Fruit fly (Drosophila melanogaster) whole organism, prepupa: ENCODE data around the gene CCHa2.

Source experiments
- CG6276 ChIP-seq: fragments of 200-800 bp; sonication (Bioruptor generic); optimal IDR thresholded peaks from 2 replicates; lab custom pipeline; 2017; ENCODE audit warnings: missing biosample characterization, mild to moderate bottlenecking, missing genetic modification characterization
- CG6792 ChIP-seq: fragments of 200-800 bp; sonication (Bioruptor generic); optimal IDR thresholded peaks from 3 replicates; lab custom pipeline; 2016; ENCODE audit warnings: missing biosample characterization, missing genetic modification characterization
- CG8119 ChIP-seq: fragments of 200-800 bp; sonication (Bioruptor generic); IDR thresholded peaks from 3 replicates; pipeline ENCODE4 v1.3.6; 2022; ENCODE audit warnings: missing biosample characterization, missing genetic modification characterization
- CG8319 ChIP-seq: fragments of 200-800 bp; sonication (Bioruptor generic); optimal IDR thresholded peaks from 3 replicates; lab custom pipeline; 2016; ENCODE audit warnings: missing biosample characterization, missing genetic modification characterization
- Eip75B ChIP-seq: fragments of 200-800 bp; sonication (Bioruptor generic); optimal IDR thresholded peaks from 3 replicates; lab custom pipeline; 2016; ENCODE audit warnings: missing biosample characterization, missing genetic modification characterization
- Ets96B ChIP-seq: fragments of 200-800 bp; optimal IDR thresholded peaks from 2 replicates; lab custom pipeline; 2019; ENCODE audit warnings: missing biosample characterization, mild to moderate bottlenecking, missing genetic modification characterization, moderate library complexity
- Sox102F ChIP-seq: fragments of 200-800 bp; sonication (Bioruptor generic); optimal IDR thresholded peaks from 2 replicates; lab custom pipeline; 2016; ENCODE audit warnings: missing biosample characterization, mild to moderate bottlenecking, missing genetic modification characterization
- Sox14 ChIP-seq: fragments of 200-800 bp; sonication (Bioruptor generic); optimal IDR thresholded peaks from 3 replicates; lab custom pipeline; 2016; ENCODE audit warnings: missing biosample characterization, missing genetic modification characterization
- eg ChIP-seq: fragments of 200-800 bp; sonication (Bioruptor generic); IDR thresholded peaks from 3 replicates; pipeline ENCODE4 v1.3.6; 2022; ENCODE audit warnings: missing biosample characterization, missing genetic modification characterization
- esn ChIP-seq: fragments of 200-800 bp; sonication (Bioruptor generic); optimal IDR thresholded peaks from 2 replicates; lab custom pipeline; 2016; ENCODE audit warnings: missing biosample characterization, mild to moderate bottlenecking, missing genetic modification characterization, moderate library complexity
- svp ChIP-seq: fragments of 200-800 bp; sonication (Bioruptor generic); peaks from one replicate; lab custom pipeline; 2016; ENCODE audit warnings: missing biosample characterization, missing genetic modification characterization
- topi ChIP-seq: fragments of 200-800 bp; sonication (Bioruptor generic); optimal IDR thresholded peaks from 3 replicates; lab custom pipeline; 2016; ENCODE audit warnings: missing biosample characterization, missing genetic modification characterization
- vri ChIP-seq: fragments of 200-800 bp; sonication (Bioruptor generic); optimal IDR thresholded peaks from 3 replicates; lab custom pipeline; 2016; ENCODE audit warnings: missing biosample characterization, mild to moderate bottlenecking, missing genetic modification characterization

- TF ChIP-seq Eip75B (GFP tag; lab: Kevin White, UChicago) (no peak), CG6276 (GFP tag; lab: Kevin White, UChicago) (no peak), CG8319 (GFP tag; lab: Kevin White, UChicago) (no peak), vri (GFP tag; lab: Kevin White, UChicago) (no peak), Ets96B (tag; lab: Kevin White, UChicago) (no peak), CG8119 (GFP tag; lab: Robert Waterston, UW) (no peak), svp (GFP tag; lab: Kevin White, UChicago) (no peak), topi (no peak), Sox14 (GFP tag; lab: Kevin White, UChicago) (no peak), Sox102F (GFP tag; lab: Kevin White, UChicago) (no peak), eg (GFP tag; lab: Robert Waterston, UW) (no peak), esn (GFP tag; lab: Kevin White, UChicago) (no peak), CG6792 (no peak)
Measured at dm6 chr3R:13353373-13353772, 41.6 kb downstream of the CCHa2 start, which contains the start of gene mthl12.
